In genomic region chrII:10248355-10249041, ce11 we compare ENCODE assay signal across 3 worm cellular contexts.
TF ChIP-seq lines count a peak whose summit lies in the region.

TSS of gene atad-3 (plus strand) at chrII:10248991.

TF ChIP-seq in whole organism, L2 larva, 48 proteins besides CTCF, POLR2A, EP300 and RAD21 (continued from another document):
- peak in 1 of 2 experiments; percentile 47 for TF ChIP-seq mdl-1 (tag; optimal IDR thresholded peaks at IDR 0.05; lab: Kevin White, UChicago)
- TF ChIP-seq lsy-2 (tag; optimal IDR thresholded peaks at IDR 0.05; lab: Kevin White, UChicago) = peak; percentile 83 to 91
- no peak for TF ChIP-seq dmd-4 (tag; optimal IDR thresholded peaks at IDR 0.05; lab: Kevin White, UChicago)
- TF ChIP-seq unc-62 (GFP tag; optimal IDR thresholded peaks at IDR 0.05; lab: Kevin White, UChicago) = no peak
- no peak for TF ChIP-seq ztf-1 (GFP tag; conservative IDR thresholded peaks at IDR 0.05; lab: Robert Waterston, UW)
- TF ChIP-seq nhr-129 (tag; optimal IDR thresholded peaks at IDR 0.05; lab: Kevin White, UChicago) = peak; percentile 86
- TF ChIP-seq unc-55 (GFP tag; optimal IDR thresholded peaks at IDR 0.05; lab: Kevin White, UChicago) = peak; percentile 85
- TF ChIP-seq lin-13 (GFP tag; optimal IDR thresholded peaks at IDR 0.05; lab: Kevin White, UChicago) = peak; percentile 92
- no peak for TF ChIP-seq aly-2 (tag; optimal IDR thresholded peaks at IDR 0.05; lab: Kevin White, UChicago)
- no peak for TF ChIP-seq alr-1 (tag; optimal IDR thresholded peaks at IDR 0.05; lab: Kevin White, UChicago)
- TF ChIP-seq ceh-82 (tag; optimal IDR thresholded peaks at IDR 0.05; lab: Kevin White, UChicago) = peak; percentile 7
- peak; percentile 35 for TF ChIP-seq fos-1 (tag; optimal IDR thresholded peaks at IDR 0.05; lab: Kevin White, UChicago)
- TF ChIP-seq R02D3.7 (tag; optimal IDR thresholded peaks at IDR 0.05; lab: Kevin White, UChicago) = peak; percentile 42
- TF ChIP-seq nhr-12 (tag; optimal IDR thresholded peaks at IDR 0.05; lab: Kevin White, UChicago) = no peak
- TF ChIP-seq elt-3 (tag; optimal IDR thresholded peaks at IDR 0.05; lab: Kevin White, UChicago) = no peak
- peak; percentile 88 for TF ChIP-seq F13H6.1 (tag; optimal IDR thresholded peaks at IDR 0.05; lab: Kevin White, UChicago)
- TF ChIP-seq egl-27 (tag; optimal IDR thresholded peaks at IDR 0.05; lab: Kevin White, UChicago) = peak; percentile 55
- no peak for TF ChIP-seq elt-1 (tag; optimal IDR thresholded peaks at IDR 0.05; lab: Kevin White, UChicago)
- TF ChIP-seq mbf-1 (tag; optimal IDR thresholded peaks at IDR 0.05; lab: Kevin White, UChicago) = no peak
- TF ChIP-seq nhr-237 (tag; optimal IDR thresholded peaks at IDR 0.05; lab: Kevin White, UChicago) = peak; percentile 12
- TF ChIP-seq nhr-77 (tag; optimal IDR thresholded peaks at IDR 0.05; lab: Kevin White, UChicago) = no peak
- TF ChIP-seq unc-39 (tag; optimal IDR thresholded peaks at IDR 0.05; lab: Kevin White, UChicago) = no peak
- TF ChIP-seq Y55F3AM.14 (GFP tag; optimal IDR thresholded peaks at IDR 0.05; lab: Kevin White, UChicago) = peak; percentile 46
- peak; percentile 65 for TF ChIP-seq sem-4 (tag; optimal IDR thresholded peaks at IDR 0.05; lab: Kevin White, UChicago)
- peak; percentile 68 for TF ChIP-seq lin-11 (tag; optimal IDR thresholded peaks at IDR 0.05; lab: Kevin White, UChicago)
- peak; percentile 76 for TF ChIP-seq mab-5 (tag; optimal IDR thresholded peaks at IDR 0.05; lab: Kevin White, UChicago)

TF ChIP-seq in whole organism, L4 larva, 104 proteins besides CTCF, POLR2A, EP300 and RAD21 (continued from another document and continues in another):
- TF ChIP-seq lin-29 (GFP tag; IDR thresholded peaks at IDR 0.05; lab: Robert Waterston, UW) (peak; percentile 80; the same call in 1 of the 2 replicates), skn-1 (tag; optimal IDR thresholded peaks at IDR 0.05; lab: Kevin White, UChicago) (no peak), Y5F2A.4 (GFP tag; optimal IDR thresholded peaks at IDR 0.05; lab: Kevin White, UChicago) (no peak), spr-3 (GFP tag; optimal IDR thresholded peaks at IDR 0.05; lab: Kevin White, UChicago) (no peak), nhr-77 (tag; optimal IDR thresholded peaks at IDR 0.05; lab: Kevin White, UChicago) (peak; percentile 85), zfp-2 (tag; optimal IDR thresholded peaks at IDR 0.05; lab: Kevin White, UChicago) (peak; percentile 41), vab-7 (GFP tag; IDR thresholded peaks at IDR 0.05; lab: Robert Waterston, UW) (peak; percentile 99), madf-5 (GFP tag; IDR thresholded peaks at IDR 0.05; lab: Robert Waterston, UW) (peak; percentile 91 to 96; a peak in 3 of 4 replicates), unc-130 (GFP tag; optimal IDR thresholded peaks at IDR 0.05; lab: Kevin White, UChicago) (peak; percentile 77), egl-43 (GFP tag; IDR thresholded peaks at IDR 0.05; lab: Robert Waterston, UW) (peak; percentile 95), D1046.2 (GFP tag; IDR thresholded peaks at IDR 0.05; lab: Robert Waterston, UW) (peak; percentile 97), mes-2 (tag; optimal IDR thresholded peaks at IDR 0.05; lab: Kevin White, UChicago; ENCODE audit: poor library complexity, severe bottlenecking) (peak; percentile 98), aha-1 (tag; lab: Kevin White, UChicago) (peak; percentile 90), F44E2.7 (GFP tag; IDR thresholded peaks at IDR 0.05; lab: Robert Waterston, UW) (0 out of 2 replicates have a peak, but pooled peaks have one; percentile 39), daf-12 (tag; optimal IDR thresholded peaks at IDR 0.05; lab: Kevin White, UChicago) (no peak), ceh-32 (tag; optimal IDR thresholded peaks at IDR 0.05; lab: Kevin White, UChicago; ENCODE audit: poor library complexity) (no peak), hmg-1.1 (GFP tag; IDR thresholded peaks at IDR 0.05; lab: Robert Waterston, UW) (peak; percentile 98), aly-2 (tag; optimal IDR thresholded peaks at IDR 0.05; lab: Kevin White, UChicago) (no peak), hlh-11 (tag; optimal IDR thresholded peaks at IDR 0.05; lab: Kevin White, UChicago) (peak; percentile 79), ama-1 (optimal IDR thresholded peaks at IDR 0.05; lab: Kevin White, UChicago) (no peak), nhr-10 (tag; optimal IDR thresholded peaks at IDR 0.05; lab: Kevin White, UChicago) (peak; percentile 25), ztf-11 (tag; optimal IDR thresholded peaks at IDR 0.05; lab: Kevin White, UChicago) (no peak), nhr-6 (tag; optimal IDR thresholded peaks at IDR 0.05; lab: Kevin White, UChicago) (peak; percentile 12), dmd-8 (GFP tag; IDR thresholded peaks at IDR 0.05; lab: Robert Waterston, UW) (peak; percentile 84), mdt-29 (GFP tag; IDR thresholded peaks at IDR 0.05; lab: Robert Waterston, UW) (peak; percentile 75), hif-1 (tag; optimal IDR thresholded peaks at IDR 0.05; lab: Kevin White, UChicago) (peak in 1 of 2 experiments; percentile 92), pha-4 (GFP tag; IDR thresholded peaks at IDR 0.05; lab: Robert Waterston, UW) (peak; percentile 90), pha-4 (tag; optimal IDR thresholded peaks at IDR 0.05; lab: Kevin White, UChicago) (peak; percentile 54), gei-8 (GFP tag; optimal IDR thresholded peaks at IDR 0.05; lab: Kevin White, UChicago) (no peak), nhr-102 (tag; optimal IDR thresholded peaks at IDR 0.05; lab: Kevin White, UChicago) (peak; percentile 65), daf-8 (GFP tag; IDR thresholded peaks at IDR 0.05; lab: Robert Waterston, UW) (no peak), lin-15B (tag; optimal IDR thresholded peaks at IDR 0.05; lab: Kevin White, UChicago) (peak; percentile 33), ceh-62 (tag; optimal IDR thresholded peaks at IDR 0.05; lab: Kevin White, UChicago) (no peak), attf-4 (tag; optimal IDR thresholded peaks at IDR 0.05; lab: Kevin White, UChicago) (no peak), zag-1 (tag; optimal IDR thresholded peaks at IDR 0.05; lab: Kevin White, UChicago) (no peak), mep-1 (tag; optimal IDR thresholded peaks at IDR 0.05; lab: Kevin White, UChicago) (peak; percentile 92), Y48G9A.11 (GFP tag; IDR thresholded peaks at IDR 0.05; lab: Robert Waterston, UW) (peak; percentile 88), nhr-237 (tag; optimal IDR thresholded peaks at IDR 0.05; lab: Kevin White, UChicago) (no peak), F49E8.2 (tag; optimal IDR thresholded peaks at IDR 0.05; lab: Kevin White, UChicago; ENCODE audit: borderline replicate concordance) (peak; percentile 7), lin-38 (GFP tag; IDR thresholded peaks at IDR 0.05; lab: Robert Waterston, UW) (peak; percentile 95), unc-62 (GFP tag; optimal IDR thresholded peaks at IDR 0.05 in 1 of 2; lab: Kevin White, UChicago) (no peak), unc-62 (tag; optimal IDR thresholded peaks at IDR 0.05; lab: Kevin White, UChicago) (no peak), lim-7 (GFP tag; IDR thresholded peaks at IDR 0.05; lab: Robert Waterston, UW) (peak; percentile 79), nhr-11 (tag; optimal IDR thresholded peaks at IDR 0.05; lab: Kevin White, UChicago) (peak; percentile 96), ctbp-1 (GFP tag; IDR thresholded peaks at IDR 0.05; lab: Robert Waterston, UW) (peak; percentile 94), lir-3 (tag; optimal IDR thresholded peaks at IDR 0.05; lab: Kevin White, UChicago) (peak; percentile 26), F10B5.3 (tag; optimal IDR thresholded peaks at IDR 0.05; lab: Kevin White, UChicago) (no peak), nhr-48 (tag; optimal IDR thresholded peaks at IDR 0.05; lab: Kevin White, UChicago) (peak; percentile 46), cey-2 (tag; optimal IDR thresholded peaks at IDR 0.05; lab: Kevin White, UChicago; ENCODE audit: borderline replicate concordance, insufficient read depth) (no peak), ZK337.2 (GFP tag; IDR thresholded peaks at IDR 0.05; lab: Robert Waterston, UW) (peak; percentile 98), hlh-30 (tag; optimal IDR thresholded peaks at IDR 0.05; lab: Kevin White, UChicago; ENCODE audit: insufficient read depth) (peak; percentile 60), F37D6.2 (tag; optimal IDR thresholded peaks at IDR 0.05; lab: Kevin White, UChicago) (peak; percentile 81), ceh-28 (tag; optimal IDR thresholded peaks at IDR 0.05; lab: Kevin White, UChicago) (no peak), unc-39 (tag; optimal IDR thresholded peaks at IDR 0.05; lab: Kevin White, UChicago) (no peak), mdl-1 (tag; optimal IDR thresholded peaks at IDR 0.05; lab: Kevin White, UChicago) (peak in 1 of 2 experiments; percentile 48)

TF ChIP-seq in whole organism, late embryonic, 69 proteins besides CTCF, POLR2A, EP300 and RAD21 (continued from another document):
- TF ChIP-seq lim-6 (tag; optimal IDR thresholded peaks at IDR 0.05; lab: Kevin White, UChicago) = peak; percentile 97
- TF ChIP-seq fax-1 (tag; optimal IDR thresholded peaks at IDR 0.05; lab: Kevin White, UChicago) = peak; percentile 94
- TF ChIP-seq nhr-11 (tag; optimal IDR thresholded peaks at IDR 0.05; lab: Kevin White, UChicago) = no peak
- peak; percentile 100 for TF ChIP-seq ceh-31 (tag; optimal IDR thresholded peaks at IDR 0.05; lab: Kevin White, UChicago)
- peak; percentile 87 for TF ChIP-seq elt-2 (tag; optimal IDR thresholded peaks at IDR 0.05; lab: Kevin White, UChicago)
- no peak for TF ChIP-seq fkh-10 (GFP tag; optimal IDR thresholded peaks at IDR 0.05; lab: Kevin White, UChicago)
- peak; percentile 90 for TF ChIP-seq tbx-7 (tag; optimal IDR thresholded peaks at IDR 0.05; lab: Kevin White, UChicago)
- peak; percentile 56 for TF ChIP-seq Y22D7AL.16 (tag; optimal IDR thresholded peaks at IDR 0.05; lab: Kevin White, UChicago)
- peak; percentile 62 for TF ChIP-seq ttx-3 (tag; optimal IDR thresholded peaks at IDR 0.05; lab: Kevin White, UChicago)
- TF ChIP-seq lin-11 (tag; optimal IDR thresholded peaks at IDR 0.05; lab: Kevin White, UChicago) = peak; percentile 51
- peak; percentile 93 for TF ChIP-seq unc-42 (tag; optimal IDR thresholded peaks at IDR 0.05; lab: Kevin White, UChicago)
- TF ChIP-seq ztf-16 (tag; optimal IDR thresholded peaks at IDR 0.05; lab: Kevin White, UChicago) = peak; percentile 80
- TF ChIP-seq C08G9.2 (tag; optimal IDR thresholded peaks at IDR 0.05; lab: Kevin White, UChicago) = peak; percentile 98
- peak; percentile 39 for TF ChIP-seq eyg-1 (tag; optimal IDR thresholded peaks at IDR 0.05; lab: Kevin White, UChicago)
- TF ChIP-seq ceh-30 (tag; optimal IDR thresholded peaks at IDR 0.05; lab: Kevin White, UChicago) = no peak
- peak; percentile 69 for TF ChIP-seq sdc-2 (tag; optimal IDR thresholded peaks at IDR 0.05; lab: Kevin White, UChicago)
- peak; percentile 95 for TF ChIP-seq unc-3 (GFP tag; conservative IDR thresholded peaks at IDR 0.05; lab: Robert Waterston, UW)
- TF ChIP-seq unc-3 (tag; optimal IDR thresholded peaks at IDR 0.05; lab: Kevin White, UChicago) = peak; percentile 77
- TF ChIP-seq sox-4 (tag; optimal IDR thresholded peaks at IDR 0.05; lab: Kevin White, UChicago) = peak; percentile 48
- TF ChIP-seq nhr-232 (tag; optimal IDR thresholded peaks at IDR 0.05; lab: Kevin White, UChicago) = peak; percentile 19
- TF ChIP-seq mec-3 (tag; optimal IDR thresholded peaks at IDR 0.05; lab: Kevin White, UChicago; ENCODE audit: borderline replicate concordance) = peak; percentile 91
- peak; percentile 93 for TF ChIP-seq hlh-8 (tag; optimal IDR thresholded peaks at IDR 0.05; lab: Kevin White, UChicago)
- peak; percentile 97 for TF ChIP-seq ceh-14 (tag; optimal IDR thresholded peaks at IDR 0.05; lab: Kevin White, UChicago)
- peak; percentile 17 for TF ChIP-seq npax-4 (tag; optimal IDR thresholded peaks at IDR 0.05; lab: Kevin White, UChicago)
- TF ChIP-seq madf-2 (tag; optimal IDR thresholded peaks at IDR 0.05; lab: Kevin White, UChicago) = peak; percentile 86
- TF ChIP-seq pha-4 (tag; optimal IDR thresholded peaks at IDR 0.05; lab: Kevin White, UChicago) = no peak
- peak; percentile 76 for TF ChIP-seq hlh-6 (tag; optimal IDR thresholded peaks at IDR 0.05; lab: Kevin White, UChicago)
- peak; percentile 16 for TF ChIP-seq hlh-30 (tag; optimal IDR thresholded peaks at IDR 0.05; lab: Kevin White, UChicago; ENCODE audit: insufficient read depth)
- TF ChIP-seq ceh-2 (tag; optimal IDR thresholded peaks at IDR 0.05; lab: Kevin White, UChicago) = peak; percentile 95
- peak; percentile 91 for TF ChIP-seq ceh-18 (tag; optimal IDR thresholded peaks at IDR 0.05; lab: Kevin White, UChicago)
- peak; percentile 92 for TF ChIP-seq ets-4 (tag; optimal IDR thresholded peaks at IDR 0.05; lab: Kevin White, UChicago)
- TF ChIP-seq tbx-2 (tag; optimal IDR thresholded peaks at IDR 0.05; lab: Kevin White, UChicago) = peak; percentile 99
- TF ChIP-seq pat-9 (tag; optimal IDR thresholded peaks at IDR 0.05; lab: Kevin White, UChicago) = peak; percentile 58
- TF ChIP-seq ceh-48 (tag; optimal IDR thresholded peaks at IDR 0.05; lab: Kevin White, UChicago) = peak; percentile 65
- TF ChIP-seq ref-2 (tag; optimal IDR thresholded peaks at IDR 0.05; lab: Kevin White, UChicago) = peak; percentile 98
- TF ChIP-seq ceh-22 (tag; optimal IDR thresholded peaks at IDR 0.05; lab: Kevin White, UChicago) = no peak
- TF ChIP-seq pha-2 (tag; optimal IDR thresholded peaks at IDR 0.05; lab: Kevin White, UChicago) = peak; percentile 55
- TF ChIP-seq ama-1 (optimal IDR thresholded peaks at IDR 0.05; lab: Kevin White, UChicago) = no peak
- peak; percentile 27 for TF ChIP-seq K02D7.2 (tag; optimal IDR thresholded peaks at IDR 0.05; lab: Kevin White, UChicago)
- peak; percentile 60 for TF ChIP-seq hlh-13 (GFP tag; optimal IDR thresholded peaks at IDR 0.05; lab: Kevin White, UChicago)
- TF ChIP-seq gmeb-2 (tag; optimal IDR thresholded peaks at IDR 0.05; lab: Kevin White, UChicago) = peak; percentile 68
- peak; percentile 97 for TF ChIP-seq rnt-1 (tag; optimal IDR thresholded peaks at IDR 0.05; lab: Kevin White, UChicago)
- peak; percentile 89; the same call in 1 of the 2 replicates for TF ChIP-seq ceh-45 (GFP tag; IDR thresholded peaks at IDR 0.05; lab: Robert Waterston, UW)
- peak; percentile 84 for TF ChIP-seq syd-9 (tag; optimal IDR thresholded peaks at IDR 0.05; lab: Kevin White, UChicago)
- peak; percentile 16 for TF ChIP-seq che-1 (tag; optimal IDR thresholded peaks at IDR 0.05; lab: Kevin White, UChicago)
TF ChIP-seq in whole organism, late embryonic: peak in this region for 55.
